Fruit fly (Drosophila melanogaster): ENCODE measurements around the gene beta-Spec.

The beta-Spec gene

dm6 chrX:17656501-17656900 lies 671 bp upstream of the beta-Spec start, which contains the start of gene IntS2:
Gene IntS2, minus strand, starts transcription at chrX:17656818.
- no peak for TF ChIP-seq CG17801 (GFP tag; optimal IDR thresholded peaks at IDR 0.05; ENCODE audit: partially characterized antibody)

dm6 chrX:17657716-17658115 lies 544 bp downstream of the beta-Spec start:
- no peak for TF ChIP-seq CG17801 (GFP tag; optimal IDR thresholded peaks at IDR 0.05; ENCODE audit: partially characterized antibody)

dm6 chrX:17658207-17659118 lies 1.3 kb downstream of the beta-Spec start:
- peak; percentile 12 for TF ChIP-seq CG17801 (GFP tag; optimal IDR thresholded peaks at IDR 0.05; ENCODE audit: partially characterized antibody)

- TF ChIP-seq CG17801 (GFP tag; optimal IDR thresholded peaks at IDR 0.05; ENCODE audit: partially characterized antibody): no peak
Measured at dm6 chrX:17659119-17659452, 1.9 kb downstream of the beta-Spec start.

- TF ChIP-seq CG17801 (GFP tag; optimal IDR thresholded peaks at IDR 0.05; ENCODE audit: partially characterized antibody): no peak
Measured at dm6 chrX:17671788-17672187, 14.6 kb downstream of the beta-Spec start, which contains the start of gene CG12990. Gene CG12990, minus strand, starts transcription at chrX:17671888.

- no peak for TF ChIP-seq CG17801 (GFP tag; optimal IDR thresholded peaks at IDR 0.05; ENCODE audit: partially characterized antibody)
Measured at dm6 chrX:17677953-17678668, 20.9 kb downstream of the beta-Spec start.

dm6 chrX:17679642-17680571 lies 22.7 kb downstream of the beta-Spec start:
- no peak for TF ChIP-seq CG17801 (GFP tag; optimal IDR thresholded peaks at IDR 0.05; ENCODE audit: partially characterized antibody)

dm6 chrX:17682745-17683505 lies 25.8 kb downstream of the beta-Spec start:
- peak; percentile 50 for TF ChIP-seq CG17801 (GFP tag; optimal IDR thresholded peaks at IDR 0.05; ENCODE audit: partially characterized antibody)

- no peak for TF ChIP-seq CG17801 (GFP tag; optimal IDR thresholded peaks at IDR 0.05; ENCODE audit: partially characterized antibody)
Measured at dm6 chrX:17683506-17683858, 26.3 kb downstream of the beta-Spec start.

- TF ChIP-seq CG17801 (GFP tag; optimal IDR thresholded peaks at IDR 0.05; ENCODE audit: partially characterized antibody): no peak
Measured at dm6 chrX:17686179-17686578, 29.0 kb downstream of the beta-Spec start.

dm6 chrX:17692729-17693128 lies 35.6 kb downstream of the beta-Spec start:
- TF ChIP-seq CG17801 (GFP tag; optimal IDR thresholded peaks at IDR 0.05; ENCODE audit: partially characterized antibody): no peak

- peak; percentile 71 for TF ChIP-seq CG17801 (GFP tag; optimal IDR thresholded peaks at IDR 0.05; ENCODE audit: partially characterized antibody)
Measured at dm6 chrX:17693981-17694872, 37.1 kb downstream of the beta-Spec start.

- TF ChIP-seq CG17801 (GFP tag; optimal IDR thresholded peaks at IDR 0.05; ENCODE audit: partially characterized antibody): no peak
Measured at dm6 chrX:17694873-17695446, 37.8 kb downstream of the beta-Spec start.

Data from ovary, adult (tissue).